Fruit fly (Drosophila melanogaster) whole organism, embryonic: ENCODE measurements around the gene heph.

Experiments
- Atf3 ChIP-seq: fragments of 200-800 bp; sonication (Bioruptor generic); optimal IDR thresholded peaks from 3 replicates; lab custom pipeline; 2016; ENCODE audit warnings: missing biosample characterization, missing genetic modification characterization
- B-H2 ChIP-seq: fragments of 200-800 bp; sonication (Bioruptor generic); optimal IDR thresholded peaks from 2 replicates; lab custom pipeline; 2018; ENCODE audit warnings: missing biosample characterization, mild to moderate bottlenecking, missing genetic modification characterization
- Blimp-1 ChIP-seq: fragments of 200-800 bp; sonication (Bioruptor generic); optimal IDR thresholded peaks from 3 replicates; lab custom pipeline; 2018; ENCODE audit warnings: missing biosample characterization, missing genetic modification characterization, mild to moderate bottlenecking, moderate library complexity, missing genetic modification reagents
- C15 ChIP-seq: fragments of 200-800 bp; sonication (Bioruptor generic); IDR thresholded peaks from 3 replicates; pipeline ENCODE4 v1.3.6; 2022; ENCODE audit warnings: missing biosample characterization, missing genetic modification characterization
- CG10267 ChIP-seq: fragments of 200-800 bp; sonication (Bioruptor generic); optimal IDR thresholded peaks from 2 replicates; lab custom pipeline; 2018; ENCODE audit warnings: missing biosample characterization, mild to moderate bottlenecking, missing genetic modification characterization, moderate library complexity
- CG10979 ChIP-seq: fragments of 200-800 bp; sonication (Bioruptor generic); optimal IDR thresholded peaks from 2 replicates; lab custom pipeline; 2018; ENCODE audit warnings: missing biosample characterization, mild to moderate bottlenecking, missing genetic modification characterization, moderate library complexity
- CG11093 ChIP-seq: fragments of 200-800 bp; sonication (Bioruptor generic); IDR thresholded peaks from 3 replicates; pipeline ENCODE4 v1.3.6; 2022; ENCODE audit warnings: missing biosample characterization, missing genetic modification characterization
- CG11695 ChIP-seq: fragments of 200-800 bp; sonication (Bioruptor generic); IDR thresholded peaks from 3 replicates; pipeline ENCODE4 v1.3.6; 2022; ENCODE audit warnings: missing biosample characterization, missing genetic modification characterization
- CG12942 ChIP-seq: fragments of 200-800 bp; sonication (Bioruptor generic); optimal IDR thresholded peaks from 3 replicates; lab custom pipeline; 2016; ENCODE audit warnings: missing biosample characterization, missing genetic modification characterization
- CG14710 ChIP-seq: fragments of 200-800 bp; sonication (Bioruptor generic); optimal IDR thresholded peaks from 3 replicates; lab custom pipeline; 2019; ENCODE audit warnings: missing biosample characterization, mild to moderate bottlenecking, missing genetic modification characterization, moderate library complexity
- CG15269 ChIP-seq: fragments of 200-800 bp; sonication (Bioruptor generic); optimal IDR thresholded peaks from 2 replicates; lab custom pipeline; 2018; ENCODE audit warnings: missing biosample characterization, mild to moderate bottlenecking, missing genetic modification characterization, moderate library complexity
- CG15479 ChIP-seq: fragments of 200-800 bp; sonication (Bioruptor generic); optimal IDR thresholded peaks from 3 replicates; lab custom pipeline; 2019; ENCODE audit warnings: missing biosample characterization, mild to moderate bottlenecking, missing genetic modification characterization, moderate library complexity
- CG15601 ChIP-seq: fragments of 200-800 bp; sonication (Bioruptor generic); optimal IDR thresholded peaks from 3 replicates; lab custom pipeline; 2019; ENCODE audit warnings: missing biosample characterization, mild to moderate bottlenecking, missing genetic modification characterization, moderate library complexity
- CG16815 ChIP-seq: fragments of 200-800 bp; sonication (Bioruptor generic); optimal IDR thresholded peaks from 3 replicates; lab custom pipeline; 2017; ENCODE audit warnings: missing biosample characterization, mild to moderate bottlenecking, missing genetic modification characterization
- CG2889 ChIP-seq: fragments of 200-800 bp; sonication (Bioruptor generic); IDR thresholded peaks from 3 replicates; pipeline ENCODE4 v1.3.6; 2022; ENCODE audit warnings: missing biosample characterization, missing genetic modification characterization
- CG30403 ChIP-seq: fragments of 200-800 bp; sonication (Bioruptor generic); optimal IDR thresholded peaks from 3 replicates; lab custom pipeline; 2016; ENCODE audit warnings: missing biosample characterization, missing genetic modification characterization
- CG31441 ChIP-seq: fragments of 200-800 bp; sonication (Bioruptor generic); IDR thresholded peaks from 2 replicates; pipeline ENCODE4 v1.3.6; 2022; ENCODE audit warnings: missing biosample characterization, missing genetic modification characterization
- CG6272 ChIP-seq: fragments of 200-800 bp; sonication (Bioruptor generic); IDR thresholded peaks from 2 replicates; pipeline ENCODE4 v1.3.6; 2022; ENCODE audit warnings: missing biosample characterization, missing genetic modification characterization
- CG6689 ChIP-seq: fragments of 200-800 bp; sonication (Bioruptor generic); IDR thresholded peaks from 2 replicates; pipeline ENCODE4 v1.3.6; 2022; ENCODE audit warnings: missing biosample characterization, missing genetic modification characterization
- CG7271 ChIP-seq: fragments of 200-800 bp; sonication (Bioruptor generic); optimal IDR thresholded peaks from 2 replicates; lab custom pipeline; 2018; ENCODE audit warnings: missing biosample characterization, mild to moderate bottlenecking, missing genetic modification characterization, moderate library complexity
- CG8924 ChIP-seq: fragments of 200-800 bp; optimal IDR thresholded peaks from 3 replicates; lab custom pipeline; 2019; ENCODE audit warnings: missing biosample characterization, mild to moderate bottlenecking, missing genetic modification characterization, moderate library complexity
- CrebB ChIP-seq: fragments of 200-800 bp; sonication (Bioruptor generic); optimal IDR thresholded peaks from 3 replicates; lab custom pipeline; 2018; ENCODE audit warnings: missing biosample characterization, mild to moderate bottlenecking, missing genetic modification characterization
- HLH4C ChIP-seq: fragments of 200-800 bp; sonication (Bioruptor generic); IDR thresholded peaks from 3 replicates; pipeline ENCODE4 v1.3.6; 2022; ENCODE audit warnings: missing biosample characterization, missing genetic modification characterization; ENCODE audit not compliant: partially characterized antibody
- Oli ChIP-seq: fragments of 200-800 bp; sonication (Bioruptor generic); optimal IDR thresholded peaks from 2 replicates; lab custom pipeline; 2018; ENCODE audit warnings: missing biosample characterization, mild to moderate bottlenecking, missing genetic modification characterization, moderate library complexity
- Sox102F ChIP-seq: fragments of 200-800 bp; sonication (Bioruptor generic); optimal IDR thresholded peaks from 2 replicates; lab custom pipeline; 2018; ENCODE audit warnings: missing biosample characterization, mild to moderate bottlenecking, missing genetic modification characterization, moderate library complexity
- abd-A ChIP-seq: fragments of 200-800 bp; sonication (Bioruptor generic); optimal IDR thresholded peaks from 3 replicates; lab custom pipeline; 2019; ENCODE audit warnings: missing biosample characterization, mild to moderate bottlenecking, missing genetic modification characterization, moderate library complexity
- bsh ChIP-seq, 2 experiments: fragments of 200-800 bp; sonication (Bioruptor generic); optimal IDR thresholded peaks; 2 replicates each; lab custom pipeline; 2017 to 2018; ENCODE audit warnings: mild to moderate bottlenecking in 2 of 2, missing biosample characterization in 2 of 2, missing genetic modification characterization in 2 of 2, moderate library complexity in 1 of 2
- dmrt99B ChIP-seq: fragments of 200-800 bp; sonication (Bioruptor generic); optimal IDR thresholded peaks from 2 replicates; lab custom pipeline; 2018; ENCODE audit warnings: missing biosample characterization, mild to moderate bottlenecking, missing genetic modification characterization, moderate library complexity
- fd3F ChIP-seq: fragments of 200-800 bp; sonication (Bioruptor generic); optimal IDR thresholded peaks from 2 replicates; lab custom pipeline; 2018; ENCODE audit warnings: missing biosample characterization, mild to moderate bottlenecking, missing genetic modification characterization, moderate library complexity
- fd96Cb ChIP-seq: fragments of 200-800 bp; sonication (Bioruptor generic); optimal IDR thresholded peaks from 2 replicates; lab custom pipeline; 2018; ENCODE audit warnings: missing biosample characterization, mild to moderate bottlenecking, missing genetic modification characterization, moderate library complexity
- grau ChIP-seq: fragments of 200-800 bp; optimal IDR thresholded peaks from 3 replicates; lab custom pipeline; 2019; ENCODE audit warnings: missing biosample characterization, mild to moderate bottlenecking, missing genetic modification characterization, moderate library complexity
- hkb ChIP-seq, 2 experiments: fragments of 200-800 bp in 1 of 2; fragments of >200 bp in 1 of 2; sonication (Bioruptor generic) in 1 of 2; IDR thresholded peaks in 1 of 2; optimal IDR thresholded peaks in 1 of 2; 2 replicates each; pipeline versions ENCODE4 v1.3.6 to Lab custom; 2017 to 2022; ENCODE audit warnings: missing biosample characterization in 1 of 2, missing genetic modification characterization in 1 of 2
- kah ChIP-seq: fragments of 200-800 bp; sonication (Bioruptor generic); optimal IDR thresholded peaks from 2 replicates; lab custom pipeline; 2018; ENCODE audit warnings: missing biosample characterization, mild to moderate bottlenecking, missing genetic modification characterization
- lmd ChIP-seq: fragments of 200-800 bp; sonication (Bioruptor generic); IDR thresholded peaks from 2 replicates; pipeline ENCODE4 v1.3.6; 2022; ENCODE audit warnings: missing biosample characterization, missing genetic modification characterization
- nerfin-2 ChIP-seq: fragments of 200-800 bp; sonication (Bioruptor generic); IDR thresholded peaks from 2 replicates; pipeline ENCODE4 v1.3.6; 2022; ENCODE audit warnings: missing biosample characterization, missing genetic modification characterization; ENCODE audit not compliant: partially characterized antibody
- nmo ChIP-seq: fragments of 200-800 bp; sonication (Bioruptor generic); optimal IDR thresholded peaks from 2 replicates; lab custom pipeline; 2018; ENCODE audit warnings: missing biosample characterization, mild to moderate bottlenecking, missing genetic modification characterization, moderate library complexity
- onecut ChIP-seq: fragments of 200-800 bp; sonication (Bioruptor generic); IDR thresholded peaks from 2 replicates; pipeline ENCODE4 v1.3.6; 2022; ENCODE audit warnings: missing biosample characterization, missing genetic modification characterization
- pho ChIP-seq: fragments of 200-800 bp; sonication (Bioruptor generic); optimal IDR thresholded peaks from 2 replicates; lab custom pipeline; 2016; ENCODE audit warnings: missing biosample characterization, missing genetic modification characterization
- prd ChIP-seq, 3 experiments: fragments of >200 bp in 2 of 3; fragments of 200-800 bp in 1 of 3; sonication (Bioruptor generic) in 1 of 3; optimal IDR thresholded peaks in 2 of 3; IDR thresholded peaks in 1 of 3; 2 replicates in 2 of 3; 3 replicates in 1 of 3; pipeline versions ENCODE4 v1.3.6 to Lab custom; 2017 to 2022; ENCODE audit warnings: missing biosample characterization in 1 of 3, missing genetic modification characterization in 1 of 3
- row ChIP-seq: fragments of 200-800 bp; sonication (Bioruptor generic); IDR thresholded peaks from 3 replicates; pipeline ENCODE4 v1.3.6; 2022; ENCODE audit warnings: missing biosample characterization, missing genetic modification characterization
- run ChIP-seq: fragments of 200-800 bp; sonication (Bioruptor generic); optimal IDR thresholded peaks from 3 replicates; lab custom pipeline; 2018; ENCODE audit warnings: missing biosample characterization, mild to moderate bottlenecking, missing genetic modification characterization
- sens ChIP-seq: fragments of 200-800 bp; sonication (Bioruptor generic); peaks from one replicate; lab custom pipeline; 2016; ENCODE audit warnings: missing biosample characterization, missing genetic modification characterization
- sob ChIP-seq: fragments of 200-800 bp; sonication (Bioruptor generic); IDR thresholded peaks from 2 replicates; pipeline ENCODE4 v1.3.6; 2022; ENCODE audit warnings: missing biosample characterization, missing genetic modification characterization

heph gene

dm6 chr3R:31884752-31885151, 130.6 kb downstream of the heph start (continued):
- no peak for TF ChIP-seq CG16815 (GFP tag; lab: Kevin White, UChicago)
- peak; percentile 10 for TF ChIP-seq CG14710 (tag; lab: Kevin White, UChicago)
- no peak for TF ChIP-seq pho (GFP tag; lab: Kevin White, UChicago)
- TF ChIP-seq CG6272 (GFP tag; lab: Robert Waterston, UW), result no peak
- no peak for TF ChIP-seq HLH4C
- TF ChIP-seq CG31441 (GFP tag; lab: Robert Waterston, UW), result peak; percentile 37; the same call in 1 of the 2 replicates
- no peak for TF ChIP-seq CG15479
- no peak for TF ChIP-seq CrebB (tag; lab: Kevin White, UChicago)
- TF ChIP-seq CG8924 (tag; lab: Kevin White, UChicago), result peak; percentile 19
- TF ChIP-seq lmd (GFP tag; lab: Robert Waterston, UW), result peak; percentile 28; the same call in 1 of the 2 replicates
- TF ChIP-seq grau (tag; lab: Kevin White, UChicago), result peak; percentile 10
- TF ChIP-seq row (GFP tag; lab: Robert Waterston, UW), result peak; percentile 37; the same call in 2 of the 3 replicates
- peak; percentile 21 for TF ChIP-seq run (tag; lab: Kevin White, UChicago)
- no peak for TF ChIP-seq CG7271 (tag; lab: Kevin White, UChicago)
- TF ChIP-seq CG30403, result peak; percentile 8
- TF ChIP-seq Oli, result peak; percentile 11
- no peak for TF ChIP-seq sob
- TF ChIP-seq CG11695 (GFP tag; lab: Robert Waterston, UW), result no peak
- peak; percentile 32 for TF ChIP-seq Blimp-1 (GFP tag; lab: Kevin White, UChicago)
- TF ChIP-seq CG12942, result no peak
- no peak for TF ChIP-seq CG2889 (GFP tag; lab: Robert Waterston, UW)
- TF ChIP-seq Sox102F (GFP tag; lab: Kevin White, UChicago), result peak; percentile 14
- TF ChIP-seq CG15601, result no peak
- TF ChIP-seq dmrt99B, result peak; percentile 31
- TF ChIP-seq onecut (GFP tag; lab: Robert Waterston, UW), result no peak
- TF ChIP-seq Atf3 (GFP tag; lab: Kevin White, UChicago), result no peak
- TF ChIP-seq nmo (GFP tag; lab: Kevin White, UChicago), result peak; percentile 14
- TF ChIP-seq fd96Cb (tag; lab: Kevin White, UChicago), result peak; percentile 27
- TF ChIP-seq nerfin-2 (GFP tag; lab: Robert Waterston, UW), result no peak
- 0 out of 2 replicates have a peak, but pooled peaks have one; percentile 15 for TF ChIP-seq CG6689
- TF ChIP-seq B-H2 (GFP tag; lab: Kevin White, UChicago), result no peak
- TF ChIP-seq fd3F (GFP tag; lab: Kevin White, UChicago), result no peak
- TF ChIP-seq kah (GFP tag; lab: Kevin White, UChicago), result no peak
- TF ChIP-seq hkb (optimal IDR thresholded peaks at IDR 0.05; lab: Kevin White, UChicago), result no peak
- no peak for TF ChIP-seq hkb (GFP tag; IDR thresholded peaks at IDR 0.05; lab: Robert Waterston, UW)
- no peak for TF ChIP-seq C15 (GFP tag; lab: Robert Waterston, UW)
- peak; percentile 85 for TF ChIP-seq sens (GFP tag; lab: Kevin White, UChicago)
- TF ChIP-seq CG11093 (GFP tag; lab: Robert Waterston, UW), result no peak
- TF ChIP-seq CG10267 (tag; lab: Kevin White, UChicago), result peak; percentile 28
- peak; percentile 9 for TF ChIP-seq CG15269 (tag; lab: Kevin White, UChicago)
- no peak for TF ChIP-seq prd (optimal IDR thresholded peaks at IDR 0.05; lab: Kevin White, UChicago)
- TF ChIP-seq prd (GFP tag; IDR thresholded peaks at IDR 0.05; lab: Robert Waterston, UW), result peak; percentile 7; the same call in 1 of the 3 replicates
- TF ChIP-seq bsh (GFP tag; optimal IDR thresholded peaks at IDR 0.05; lab: Kevin White, UChicago), result peak in 1 of 2 experiments; percentile 41
- TF ChIP-seq CG10979 (tag; lab: Kevin White, UChicago), result peak; percentile 52
- no peak for TF ChIP-seq abd-A (tag; lab: Kevin White, UChicago)
- TF ChIP-seq, all 482 proteins: peak for 44
